Worm (Caenorhabditis elegans) whole organism, L3 larva: ENCODE results near the gene fbxc-25.

Experiments
- R02D3.7 ChIP-seq: fragments of 150-350 bp; optimal IDR thresholded peaks from 2 replicates; lab custom pipeline; 2014; ENCODE audit warnings: missing biosample characterization, missing genetic modification characterization
- unc-39 ChIP-seq: sonication (generic microtip); optimal IDR thresholded peaks from 4 replicates; lab custom pipeline; 2017; ENCODE audit warnings: missing biosample characterization, missing genetic modification characterization

ce11 chrII:2279263-2279662, 16.8 kb downstream of the fbxc-25 start, which contains the start of gene K09F6.6:
- TF ChIP-seq unc-39 (tag; lab: Kevin White, UChicago) (no peak), R02D3.7 (no peak)
